Worm (Caenorhabditis elegans) whole organism, young adult: ENCODE data around the gene B0228.6.

Source experiments
- F33H1.4 ChIP-seq: fragments of 200-800 bp; sonication (Bioruptor generic); IDR thresholded peaks from 2 replicates; pipeline ENCODE4 v1.3.6; 2022; ENCODE audit warnings: missing genetic modification reagents, missing genetic modification characterization, missing compliant biosample characterization
- ZK185.1 ChIP-seq: sonication (generic microtip); optimal IDR thresholded peaks from 2 replicates; lab custom pipeline; 2016; ENCODE audit warnings: mild to moderate bottlenecking, missing genetic modification characterization, missing compliant biosample characterization; ENCODE audit not compliant: poor library complexity, severe bottlenecking
- dox-1 ChIP-seq: fragments of 200-800 bp; sonication (Bioruptor generic); IDR thresholded peaks from 2 replicates; pipeline ENCODE4 v1.3.6; 2022; ENCODE audit warnings: missing genetic modification reagents, missing genetic modification characterization, missing compliant biosample characterization
- dpff-1 ChIP-seq: sonication (generic microtip); optimal IDR thresholded peaks from 2 replicates; lab custom pipeline; 2017; ENCODE audit warnings: mild to moderate bottlenecking, missing genetic modification characterization, missing compliant biosample characterization
- efl-1 ChIP-seq: fragments of 150-350 bp; optimal IDR thresholded peaks from 2 replicates; lab custom pipeline; 2014; ENCODE audit warnings: missing biosample characterization, missing genetic modification reagents, missing genetic modification characterization
- ets-4 ChIP-seq: fragments of 200-800 bp; sonication (Bioruptor generic); optimal IDR thresholded peaks from 2 replicates; lab custom pipeline; 2018; ENCODE audit warnings: mild to moderate bottlenecking, missing genetic modification characterization, missing compliant biosample characterization
- lin-26 ChIP-seq: fragments of 200-800 bp; sonication (Bioruptor generic); IDR thresholded peaks from 2 replicates; pipeline ENCODE4 v1.3.6; 2022; ENCODE audit warnings: missing genetic modification reagents, missing genetic modification characterization, missing compliant biosample characterization
- nhr-90 ChIP-seq: sonication (generic microtip); optimal IDR thresholded peaks from 2 replicates; lab custom pipeline; 2016; ENCODE audit warnings: missing genotype, mild to moderate bottlenecking, missing genetic modification characterization, missing compliant biosample characterization
- pha-4 ChIP-seq: fragments of 150-350 bp; sonication (generic microtip); optimal IDR thresholded peaks from 2 replicates; lab custom pipeline; 2014; ENCODE audit warnings: missing biosample characterization, missing genetic modification reagents, missing genetic modification characterization
- sea-2 ChIP-seq: fragments of 200-800 bp; sonication (Bioruptor generic); IDR thresholded peaks from 2 replicates; pipeline ENCODE4 v1.3.6; 2022; ENCODE audit warnings: missing genetic modification characterization, missing compliant biosample characterization
- sptf-2 ChIP-seq: fragments of 200-800 bp; sonication (Bioruptor generic); optimal IDR thresholded peaks from 2 replicates; lab custom pipeline; 2018; ENCODE audit warnings: mild to moderate bottlenecking, missing genetic modification characterization, missing compliant biosample characterization
- unc-62 ChIP-seq: fragments of 150-350 bp; optimal IDR thresholded peaks from 2 replicates; lab custom pipeline; 2014; ENCODE audit warnings: missing biosample characterization, missing genetic modification reagents, missing genetic modification characterization
- zim-3 ChIP-seq: sonication (generic microtip); optimal IDR thresholded peaks from 2 replicates; lab custom pipeline; 2017; ENCODE audit warnings: mild to moderate bottlenecking, missing genetic modification characterization, moderate library complexity, missing compliant biosample characterization
- ztf-6 ChIP-seq: fragments of 200-800 bp; sonication (Bioruptor generic); IDR thresholded peaks from 2 replicates; pipeline ENCODE4 v1.3.6; 2022; ENCODE audit warnings: missing genetic modification reagents, missing genetic modification characterization, missing compliant biosample characterization

DNA sequence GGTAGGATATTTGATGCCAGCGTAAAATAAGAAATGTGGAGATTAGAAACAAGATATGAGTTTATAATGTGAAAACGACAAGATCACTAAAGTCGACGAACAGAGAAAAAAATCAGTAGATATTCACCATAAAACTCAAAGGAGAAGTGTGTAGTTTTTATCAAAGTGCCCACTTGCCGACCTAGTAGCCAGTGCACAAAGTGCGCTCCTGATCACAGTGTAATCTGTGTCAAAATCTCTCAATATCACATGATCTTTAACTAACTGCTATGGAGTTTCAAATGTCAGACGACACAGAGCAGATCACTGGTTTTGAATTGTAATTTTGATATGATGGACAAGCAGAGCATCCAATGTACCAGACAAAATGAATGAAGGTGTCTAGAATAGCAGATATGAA lies 34.5 kb downstream of the B0228.6 start:
- TF ChIP-seq ztf-6 (GFP tag; lab: Robert Waterston, UW) (no peak), F33H1.4 (no peak), sea-2 (GFP tag; lab: Robert Waterston, UW) (no peak), dox-1 (GFP tag; lab: Robert Waterston, UW) (no peak), dpff-1 (tag; lab: Kevin White, UChicago) (no peak), pha-4 (tag; lab: Kevin White, UChicago) (no peak), efl-1 (GFP tag; lab: Kevin White, UChicago) (no peak), sptf-2 (GFP tag; lab: Kevin White, UChicago) (no peak), nhr-90 (tag; lab: Kevin White, UChicago) (no peak), unc-62 (GFP tag; lab: Kevin White, UChicago) (no peak), zim-3 (tag; lab: Kevin White, UChicago) (no peak), ets-4 (GFP tag; lab: Kevin White, UChicago) (no peak), ZK185.1 (tag; lab: Kevin White, UChicago) (no peak), lin-26 (GFP tag; lab: Robert Waterston, UW) (no peak)
